Worm (Caenorhabditis elegans) whole organism, young adult: Measurements from ENCODE around the gene T15H9.4.

Source experiments
- ama-1 ChIP-seq, 3 experiments: fragments of 150-350 bp in 1 of 3; sonication (generic microtip) in 2 of 3; optimal IDR thresholded peaks; 2 replicates each; lab custom pipeline; 2014 to 2018; ENCODE audit warnings: missing biosample characterization in 2 of 3, missing genetic modification characterization in 2 of 3, missing genetic modification reagents in 2 of 3
- ceh-58 ChIP-seq: fragments of 200-800 bp; sonication (Bioruptor generic); IDR thresholded peaks from 2 replicates; pipeline ENCODE4 v1.3.6; 2022; ENCODE audit warnings: missing genetic modification characterization, missing compliant biosample characterization
- nfya-1 ChIP-seq: sonication (generic microtip); optimal IDR thresholded peaks from 2 replicates; lab custom pipeline; 2017; ENCODE audit warnings: antibody characterized with exemption, missing compliant biosample characterization, missing genetic modification characterization, borderline replicate concordance; ENCODE audit not compliant: insufficient read depth

ce11 chrII:9575670-9576069 lies 36.0 kb upstream of the T15H9.4 start, which contains the start of gene exc-7:
- TF ChIP-seq nfya-1 (tag; lab: Kevin White, UChicago) (no peak), ceh-58 (GFP tag; lab: Robert Waterston, UW) (no peak), ama-1 (optimal IDR thresholded peaks at IDR 0.05; lab: Kevin White, UChicago) (no peak), ama-1 (GFP tag; optimal IDR thresholded peaks at IDR 0.05; lab: Kevin White, UChicago) (no peak)
